Worm (Caenorhabditis elegans) whole organism, mixed stage, embryonic: ENCODE measurements around the gene F16G10.5.

ENCODE experiments used
- M03D4.4 ChIP-seq: sonication (generic microtip); optimal IDR thresholded peaks from 2 replicates; lab custom pipeline; 2017; ENCODE audit warnings: mild to moderate bottlenecking, missing genetic modification characterization, missing compliant biosample characterization
- bed-3 ChIP-seq: fragments of 200-800 bp; sonication (Bioruptor generic); optimal IDR thresholded peaks from 3 replicates; lab custom pipeline; 2018; ENCODE audit warnings: mild to moderate bottlenecking, missing genetic modification characterization, moderate library complexity, missing compliant biosample characterization
- blmp-1 ChIP-seq: fragments of 150-350 bp; optimal IDR thresholded peaks from 2 replicates; lab custom pipeline; 2014; ENCODE audit warnings: missing biosample characterization, missing genetic modification characterization
- ceh-39 ChIP-seq: fragments of 150-350 bp; optimal IDR thresholded peaks from 2 replicates; lab custom pipeline; 2014; ENCODE audit warnings: missing biosample characterization, missing genetic modification characterization
- ceh-83 ChIP-seq: fragments of 200-800 bp; sonication (Bioruptor generic); optimal IDR thresholded peaks from 2 replicates; lab custom pipeline; 2018; ENCODE audit warnings: mild to moderate bottlenecking, missing genetic modification characterization, missing compliant biosample characterization
- ces-1 ChIP-seq: fragments of 150-350 bp; optimal IDR thresholded peaks from 2 replicates; lab custom pipeline; 2014; ENCODE audit warnings: missing biosample characterization, missing genetic modification reagents, missing genetic modification characterization
- cnd-1 ChIP-seq: fragments of 200-800 bp; sonication (Bioruptor generic); optimal IDR thresholded peaks from 2 replicates; lab custom pipeline; 2018; ENCODE audit warnings: mild to moderate bottlenecking, missing genetic modification characterization, missing compliant biosample characterization
- drap-1 ChIP-seq: fragments of 200-800 bp; sonication (Bioruptor generic); optimal IDR thresholded peaks from 3 replicates; lab custom pipeline; 2018; ENCODE audit warnings: mild to moderate bottlenecking, missing genetic modification characterization, missing compliant biosample characterization
- elt-1 ChIP-seq: sonication (generic microtip); optimal IDR thresholded peaks from 2 replicates; lab custom pipeline; 2017; ENCODE audit warnings: missing genetic modification characterization, mild to moderate bottlenecking, missing compliant biosample characterization, antibody characterized with exemption, moderate library complexity, borderline replicate concordance; ENCODE audit not compliant: insufficient read depth
- elt-3 ChIP-seq: fragments of 150-350 bp; optimal IDR thresholded peaks from 2 replicates; lab custom pipeline; 2014; ENCODE audit warnings: missing biosample characterization, missing genetic modification characterization
- flh-1 ChIP-seq: fragments of 200-800 bp; sonication (Bioruptor generic); optimal IDR thresholded peaks from 2 replicates; lab custom pipeline; 2018; ENCODE audit warnings: mild to moderate bottlenecking, missing genetic modification characterization, moderate library complexity, missing compliant biosample characterization
- ham-2 ChIP-seq: fragments of 200-800 bp; sonication (Bioruptor generic); optimal IDR thresholded peaks from 2 replicates; lab custom pipeline; 2018; ENCODE audit warnings: mild to moderate bottlenecking, missing genetic modification characterization, missing compliant biosample characterization
- hlh-1 ChIP-seq: fragments of 150-350 bp; optimal IDR thresholded peaks from 2 replicates; lab custom pipeline; 2014; ENCODE audit warnings: missing biosample characterization, missing genetic modification reagents, missing genetic modification characterization
- lin-13 ChIP-seq: fragments of 150-350 bp; optimal IDR thresholded peaks from 2 replicates; lab custom pipeline; 2014; ENCODE audit warnings: missing biosample characterization, missing genetic modification characterization
- lin-32 ChIP-seq: fragments of 200-800 bp; sonication (Bioruptor generic); optimal IDR thresholded peaks from 2 replicates; lab custom pipeline; 2018; ENCODE audit warnings: mild to moderate bottlenecking, missing genetic modification characterization, missing compliant biosample characterization
- lsy-2 ChIP-seq: fragments of 150-350 bp; optimal IDR thresholded peaks from 2 replicates; lab custom pipeline; 2014; ENCODE audit warnings: missing biosample characterization, missing genetic modification characterization
- mab-5 ChIP-seq: fragments of 150-350 bp; optimal IDR thresholded peaks from 2 replicates; lab custom pipeline; 2014; ENCODE audit warnings: missing biosample characterization, missing genetic modification characterization
- mep-1 ChIP-seq: fragments of 150-350 bp; optimal IDR thresholded peaks from 2 replicates; lab custom pipeline; 2017; ENCODE audit warnings: missing biosample characterization, missing genetic modification reagents, missing genetic modification characterization, inconsistent platforms
- mls-2 ChIP-seq: sonication (generic microtip); optimal IDR thresholded peaks from 2 replicates; lab custom pipeline; 2016; ENCODE audit warnings: mild to moderate bottlenecking, missing genetic modification characterization, moderate library complexity, missing compliant biosample characterization
- nhr-12 ChIP-seq: fragments of 150-350 bp; optimal IDR thresholded peaks from 2 replicates; lab custom pipeline; 2014; ENCODE audit warnings: missing biosample characterization, missing genetic modification characterization
- nhr-2 ChIP-seq: fragments of 150-350 bp; optimal IDR thresholded peaks from 2 replicates; lab custom pipeline; 2014; ENCODE audit warnings: missing biosample characterization, missing genetic modification characterization
- nhr-237 ChIP-seq: fragments of 150-350 bp; optimal IDR thresholded peaks from 2 replicates; lab custom pipeline; 2014; ENCODE audit warnings: missing biosample characterization, missing genetic modification characterization
- nhr-28 ChIP-seq: fragments of 150-350 bp; optimal IDR thresholded peaks from 2 replicates; lab custom pipeline; 2014; ENCODE audit warnings: missing biosample characterization, missing genetic modification characterization
- nhr-76 ChIP-seq: sonication (generic microtip); optimal IDR thresholded peaks from 2 replicates; lab custom pipeline; 2017; ENCODE audit warnings: missing biosample characterization, missing genetic modification characterization
- pha-4 ChIP-seq: fragments of 150-350 bp; optimal IDR thresholded peaks from 2 replicates; lab custom pipeline; 2018; ENCODE audit warnings: missing biosample characterization, missing genetic modification reagents, missing genetic modification characterization
- sem-2 ChIP-seq: fragments of 200-800 bp; sonication (Bioruptor generic); optimal IDR thresholded peaks from 2 replicates; lab custom pipeline; 2018; ENCODE audit warnings: mild to moderate bottlenecking, missing genetic modification characterization, missing compliant biosample characterization
- snpc-4 ChIP-seq: fragments of 150-350 bp; optimal IDR thresholded peaks from 2 replicates; lab custom pipeline; 2014; ENCODE audit warnings: missing biosample characterization, missing genetic modification characterization
- sptf-1 ChIP-seq: sonication (generic microtip); optimal IDR thresholded peaks from 2 replicates; lab custom pipeline; 2017; ENCODE audit warnings: mild to moderate bottlenecking, missing genetic modification characterization, moderate library complexity, missing compliant biosample characterization
- tbx-8 ChIP-seq: fragments of 200-800 bp; sonication (Bioruptor generic); optimal IDR thresholded peaks from 2 replicates; lab custom pipeline; 2018; ENCODE audit warnings: mild to moderate bottlenecking, missing genetic modification characterization, moderate library complexity, missing compliant biosample characterization
- unc-39 ChIP-seq: fragments of 150-350 bp; optimal IDR thresholded peaks from 2 replicates; lab custom pipeline; 2014; ENCODE audit warnings: missing biosample characterization, missing genetic modification characterization
- unc-62 ChIP-seq: fragments of 150-350 bp; optimal IDR thresholded peaks from 2 replicates; lab custom pipeline; 2014; ENCODE audit warnings: missing biosample characterization, missing genetic modification reagents, missing genetic modification characterization
- zip-8 ChIP-seq: fragments of 150-350 bp; optimal IDR thresholded peaks from 2 replicates; lab custom pipeline; 2014; ENCODE audit warnings: missing biosample characterization, missing genetic modification characterization
- ztf-11 ChIP-seq: fragments of 150-350 bp; optimal IDR thresholded peaks from 2 replicates; lab custom pipeline; 2014; ENCODE audit warnings: missing biosample characterization, missing genetic modification characterization

F16G10.5 gene

DNA sequence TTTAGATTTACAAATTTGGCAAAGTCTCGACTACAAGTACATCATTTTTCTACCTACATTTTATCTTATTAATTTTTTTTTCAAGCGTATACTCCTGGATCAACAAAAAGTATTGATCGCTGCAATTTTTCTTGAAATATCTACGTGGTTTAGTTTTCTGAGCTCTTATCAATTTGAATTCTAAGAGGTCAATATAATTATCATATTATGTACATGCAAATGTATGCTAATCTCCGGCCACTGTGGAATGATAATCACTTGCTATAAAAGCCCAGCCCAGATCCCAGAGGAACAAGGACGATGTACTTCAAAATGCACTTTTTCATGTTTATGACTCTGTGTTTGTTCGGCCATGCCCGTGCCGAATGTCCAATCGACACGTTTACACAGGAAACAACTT lies 10.3 kb upstream of the F16G10.5 start, which contains the start of gene F43C11.1:
F43C11.1 (plus strand) TSS at position 301 of the 400 bp plus-strand sequence.
- TF ChIP-seq nhr-2 (tag; lab: Kevin White, UChicago), result no peak
- TF ChIP-seq bed-3, result no peak
- no peak for TF ChIP-seq lin-13 (tag; lab: Kevin White, UChicago)
- no peak for TF ChIP-seq nhr-237
- TF ChIP-seq tbx-8, result no peak
- no peak for TF ChIP-seq ceh-39 (tag; lab: Kevin White, UChicago)
- no peak for TF ChIP-seq unc-39 (tag; lab: Kevin White, UChicago)
- TF ChIP-seq lsy-2, result no peak
- no peak for TF ChIP-seq sem-2

DNA sequence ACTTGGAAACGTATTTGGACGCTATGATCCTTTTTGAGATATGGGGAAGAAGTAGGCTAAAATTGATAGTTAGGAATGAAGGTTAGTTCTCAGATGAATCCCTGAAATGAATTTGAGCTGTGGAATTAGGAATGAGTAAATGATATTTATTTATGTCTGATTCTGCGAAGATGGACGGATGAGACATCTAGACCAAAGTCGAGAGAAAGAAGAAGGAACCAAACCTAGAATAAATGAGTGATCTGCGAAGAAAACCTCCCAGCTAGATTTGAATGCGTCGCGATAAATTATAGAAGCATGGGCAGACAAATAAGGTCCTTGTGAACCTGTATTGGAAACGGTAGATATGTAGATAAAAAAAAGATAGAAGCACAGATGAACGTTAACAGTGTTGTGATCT lies 7.2 kb upstream of the F16G10.5 start, which contains the start of gene F43C11.16:
F43C11.16 (minus strand) TSS at position 101 of the 400 bp plus-strand sequence.
- no peak for TF ChIP-seq sptf-1
- TF ChIP-seq lin-13 (tag; lab: Kevin White, UChicago), result no peak
- TF ChIP-seq M03D4.4 (tag; lab: Kevin White, UChicago), result no peak
- TF ChIP-seq sem-2, result no peak
- TF ChIP-seq mab-5, result no peak

DNA sequence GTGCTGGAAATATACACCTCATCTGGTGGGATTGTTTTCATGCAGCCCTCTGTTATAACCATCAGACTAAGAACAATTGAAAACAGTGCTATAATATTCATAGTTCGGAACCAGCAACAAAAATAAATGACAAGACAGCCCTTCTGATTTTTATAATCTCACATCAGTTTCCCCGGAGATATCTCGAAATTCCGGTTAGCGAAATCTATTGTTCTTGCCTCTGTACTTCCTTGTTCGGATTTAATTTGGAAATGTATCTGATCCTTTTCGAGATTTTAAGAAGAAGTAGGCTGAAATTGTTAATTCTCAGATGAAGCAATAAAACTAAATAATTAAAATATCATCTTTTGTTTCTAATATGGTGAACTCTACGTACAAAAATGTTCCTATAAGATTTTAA lies 3.4 kb upstream of the F16G10.5 start, which contains the start of gene F43C11.11:
F43C11.11 (minus strand) TSS at position 101 of the 400 bp plus-strand sequence.
- no peak for TF ChIP-seq lin-32 (GFP tag; lab: Kevin White, UChicago)
- no peak for TF ChIP-seq sptf-1
- TF ChIP-seq nhr-12, result no peak
- TF ChIP-seq cnd-1, result no peak
- TF ChIP-seq lin-13 (tag; lab: Kevin White, UChicago), result no peak
- TF ChIP-seq ceh-83 (GFP tag; lab: Kevin White, UChicago), result no peak
- no peak for TF ChIP-seq nhr-237
- TF ChIP-seq sem-2, result no peak
- no peak for TF ChIP-seq mep-1 (tag; lab: Kevin White, UChicago)

DNA sequence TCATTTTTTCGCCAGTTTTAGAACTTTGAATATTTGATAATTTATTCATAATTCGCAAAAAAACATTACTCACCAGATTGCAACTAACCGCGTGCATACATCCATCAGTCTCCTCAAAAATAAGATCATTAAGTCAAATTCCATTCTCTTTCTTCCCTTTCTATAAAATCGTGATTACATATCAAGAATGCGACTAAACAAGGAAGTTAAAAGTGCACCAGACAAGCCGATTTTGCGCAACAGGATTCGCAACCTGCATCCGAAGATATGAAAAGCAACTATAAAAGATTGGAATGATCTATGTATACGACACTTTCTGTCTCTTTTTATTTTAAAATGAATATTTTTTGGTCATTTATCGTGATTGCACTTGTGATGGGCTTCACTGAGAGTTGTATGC lies 1.8 kb downstream of the F16G10.5 start, which contains the start of gene hpo-25:
hpo-25 (plus strand) TSS at position 301 of the 400 bp plus-strand sequence.
- TF ChIP-seq lin-32 (GFP tag; lab: Kevin White, UChicago) (no peak), nhr-237 (no peak), nhr-76 (tag; lab: Kevin White, UChicago) (no peak), bed-3 (no peak), M03D4.4 (tag; lab: Kevin White, UChicago) (no peak), snpc-4 (tag; lab: Kevin White, UChicago) (no peak), unc-62 (GFP tag; lab: Kevin White, UChicago) (no peak), tbx-8 (no peak), ztf-11 (tag; lab: Kevin White, UChicago) (no peak), blmp-1 (tag; lab: Kevin White, UChicago) (no peak), ces-1 (GFP tag; lab: Kevin White, UChicago) (no peak), ceh-39 (tag; lab: Kevin White, UChicago) (no peak), hlh-1 (tag; lab: Kevin White, UChicago) (no peak), sptf-1 (no peak), zip-8 (no peak), elt-3 (tag; lab: Kevin White, UChicago) (no peak), pha-4 (no peak)

DNA sequence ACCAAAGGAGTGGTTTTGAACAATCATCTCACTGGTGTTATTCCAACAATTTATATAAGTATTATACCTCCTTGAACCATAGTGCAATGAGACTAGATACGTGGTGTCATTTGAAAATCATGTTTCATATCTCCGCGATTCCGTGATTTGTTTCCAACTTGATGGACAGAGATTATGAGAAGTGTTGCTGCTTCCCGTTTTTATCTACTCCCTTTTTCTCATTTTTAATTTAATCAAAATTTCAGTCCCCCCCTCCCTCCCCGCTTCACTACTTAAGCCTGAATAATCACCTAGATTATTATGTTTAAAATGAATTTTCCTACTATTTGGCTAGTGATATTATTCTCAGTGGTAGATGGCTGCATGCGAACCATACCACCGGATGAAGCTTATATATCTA lies 5.0 kb downstream of the F16G10.5 start, which contains the start of gene F16G10.3:
F16G10.3 (plus strand) TSS at position 301 of the 400 bp plus-strand sequence.
- no peak for TF ChIP-seq nhr-28 (tag; lab: Kevin White, UChicago)
- no peak for TF ChIP-seq bed-3
- no peak for TF ChIP-seq flh-1 (GFP tag; lab: Kevin White, UChicago)
- no peak for TF ChIP-seq M03D4.4 (tag; lab: Kevin White, UChicago)
- TF ChIP-seq ztf-11 (tag; lab: Kevin White, UChicago), result no peak
- TF ChIP-seq elt-1 (tag; lab: Kevin White, UChicago), result no peak
- TF ChIP-seq ham-2 (GFP tag; lab: Kevin White, UChicago), result no peak
- TF ChIP-seq mls-2 (tag; lab: Kevin White, UChicago), result no peak
- no peak for TF ChIP-seq elt-3 (tag; lab: Kevin White, UChicago)
- TF ChIP-seq sem-2, result no peak
- TF ChIP-seq nhr-76 (tag; lab: Kevin White, UChicago), result no peak
- TF ChIP-seq drap-1, result no peak
- no peak for TF ChIP-seq zip-8
- TF ChIP-seq ceh-83 (GFP tag; lab: Kevin White, UChicago), result no peak
- TF ChIP-seq ces-1 (GFP tag; lab: Kevin White, UChicago), result no peak
